Fruit fly (Drosophila melanogaster): Measurements from ENCODE around the gene CG13843.

- TF ChIP-seq insv (optimal IDR thresholded peaks at IDR 0.05) (no peak), Sin3A (optimal IDR thresholded peaks at IDR 0.05) (no peak), psq (optimal IDR thresholded peaks at IDR 0.05) (no peak), ttk (optimal IDR thresholded peaks at IDR 0.05) (no peak)
Measured at dm6 chr3R:22626842-22627392, 17.6 kb downstream of the CG13843 start.

All from Kc167 (cell line).